Worm (Caenorhabditis elegans): ENCODE results near the gene dnj-11.

dnj-11 gene

DNA sequence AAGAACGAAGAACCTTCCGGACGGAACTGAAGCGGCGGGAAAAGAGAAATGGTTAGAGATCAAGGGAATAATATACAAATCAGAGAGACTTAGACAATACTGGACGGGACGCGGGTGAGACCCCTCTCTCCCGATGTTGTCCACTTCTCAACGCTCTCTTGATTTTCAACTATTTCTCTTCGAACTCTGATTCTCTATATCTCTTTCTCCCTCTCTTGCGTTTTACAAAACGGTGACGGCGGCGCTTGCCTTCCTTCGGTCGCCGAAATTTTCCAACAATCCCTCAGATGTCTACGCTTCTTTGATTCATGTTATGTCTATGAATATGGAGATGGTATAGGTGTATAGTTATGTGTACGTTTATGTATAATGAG is 9.0 kb upstream of the dnj-11 start (continued):
- TF ChIP-seq hlh-4 (tag; optimal IDR thresholded peaks at IDR 0.05), result no peak
- no peak for TF ChIP-seq pax-3 (tag; optimal IDR thresholded peaks at IDR 0.05)
- no peak for TF ChIP-seq F16B12.6 (tag; optimal IDR thresholded peaks at IDR 0.05)
- peak; percentile 2 to 13 (median 7) for TF ChIP-seq ceh-82 (tag; optimal IDR thresholded peaks at IDR 0.05)
- no peak for TF ChIP-seq snpc-4 (tag; optimal IDR thresholded peaks at IDR 0.05)
- peak; percentile 49 for TF ChIP-seq C16A3.4 (tag; optimal IDR thresholded peaks at IDR 0.05)
- no peak for TF ChIP-seq ama-1 (optimal IDR thresholded peaks at IDR 0.05)
- TF ChIP-seq elt-2 (tag; optimal IDR thresholded peaks at IDR 0.05), result no peak
- no peak for TF ChIP-seq sptf-1 (tag; optimal IDR thresholded peaks at IDR 0.05)

DNA sequence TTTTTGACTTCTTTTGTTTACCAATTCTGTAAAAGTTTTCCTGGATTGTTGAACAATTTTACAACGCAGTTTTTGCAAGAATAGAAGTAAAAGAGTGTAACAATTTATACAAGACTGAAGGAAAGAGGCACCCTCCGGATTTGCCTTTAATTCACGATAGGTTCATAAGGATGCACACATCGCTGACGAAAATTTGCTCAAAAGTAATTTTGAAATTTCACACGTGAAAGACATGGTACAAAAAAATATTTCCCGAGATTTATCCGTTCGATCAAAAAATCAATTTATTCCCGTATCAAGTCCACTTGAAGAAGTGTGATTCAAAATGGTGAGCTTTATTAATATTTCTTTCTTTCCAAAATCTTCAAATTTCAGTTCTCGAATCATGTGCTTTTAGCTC is 7.8 kb upstream of the dnj-11 start, which contains the start of gene C43G2.3:
C43G2.3 (plus strand) TSS at position 301 of the 400 bp plus-strand sequence.
- TF ChIP-seq lin-39 (tag; optimal IDR thresholded peaks at IDR 0.05) (no peak), nhr-11 (tag; optimal IDR thresholded peaks at IDR 0.05) (no peak), fkh-10 (GFP tag; optimal IDR thresholded peaks at IDR 0.05) (no peak), fkh-8 (tag; optimal IDR thresholded peaks at IDR 0.05) (no peak)

DNA sequence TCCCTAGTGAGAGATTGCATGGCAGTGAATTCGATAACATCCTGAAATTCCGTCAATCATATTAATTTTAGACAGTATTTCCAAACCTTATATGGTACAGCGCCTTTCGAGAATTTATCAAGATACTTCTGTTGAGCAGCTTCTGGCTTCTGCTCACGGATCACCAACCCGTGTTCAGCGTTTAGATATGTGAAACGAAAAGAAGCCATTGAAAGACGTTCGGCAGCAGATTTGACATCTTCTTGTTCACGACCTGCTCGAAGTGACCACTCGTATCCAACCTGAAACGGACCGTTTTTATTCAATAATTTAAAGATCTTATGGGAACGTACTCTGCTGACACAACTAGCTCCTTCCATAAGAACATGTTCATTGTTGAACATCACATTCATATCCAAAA is 4.0 kb upstream of the dnj-11 start:
- TF ChIP-seq snu-23 (GFP tag; optimal IDR thresholded peaks at IDR 0.05), result no peak
- no peak for TF ChIP-seq unc-30 (tag; optimal IDR thresholded peaks at IDR 0.05)
- no peak for TF ChIP-seq nhr-85 (tag)
- no peak for TF ChIP-seq lin-39 (tag; optimal IDR thresholded peaks at IDR 0.05)
- TF ChIP-seq unc-86 (tag; optimal IDR thresholded peaks at IDR 0.05), result no peak
- TF ChIP-seq efl-1 (optimal IDR thresholded peaks at IDR 0.05), result no peak
- TF ChIP-seq efl-1 (GFP tag; optimal IDR thresholded peaks at IDR 0.05 in 1 of 2), result no peak
- TF ChIP-seq lin-15B (tag; optimal IDR thresholded peaks at IDR 0.05), result no peak
- no peak for TF ChIP-seq ceh-63 (GFP tag; optimal IDR thresholded peaks at IDR 0.05)
- no peak for TF ChIP-seq F16B12.6 (tag; optimal IDR thresholded peaks at IDR 0.05)
- no peak for TF ChIP-seq tbx-2 (tag; optimal IDR thresholded peaks at IDR 0.05)
- no peak for TF ChIP-seq jun-1 (tag; optimal IDR thresholded peaks at IDR 0.05)
- TF ChIP-seq grh-1 (GFP tag; IDR thresholded peaks at IDR 0.05), result no peak
- TF ChIP-seq sup-37 (GFP tag; optimal IDR thresholded peaks at IDR 0.05), result no peak
- no peak for TF ChIP-seq skn-1 (tag; optimal IDR thresholded peaks at IDR 0.05)
- TF ChIP-seq fkh-8 (tag; optimal IDR thresholded peaks at IDR 0.05), result no peak
- TF ChIP-seq alr-1 (tag; optimal IDR thresholded peaks at IDR 0.05; ENCODE audit: borderline replicate concordance), result no peak
- TF ChIP-seq irx-1 (tag; optimal IDR thresholded peaks at IDR 0.05), result no peak
- no peak for TF ChIP-seq elt-2 (tag; optimal IDR thresholded peaks at IDR 0.05)
- TF ChIP-seq elt-3 (tag; optimal IDR thresholded peaks at IDR 0.05), result no peak

DNA sequence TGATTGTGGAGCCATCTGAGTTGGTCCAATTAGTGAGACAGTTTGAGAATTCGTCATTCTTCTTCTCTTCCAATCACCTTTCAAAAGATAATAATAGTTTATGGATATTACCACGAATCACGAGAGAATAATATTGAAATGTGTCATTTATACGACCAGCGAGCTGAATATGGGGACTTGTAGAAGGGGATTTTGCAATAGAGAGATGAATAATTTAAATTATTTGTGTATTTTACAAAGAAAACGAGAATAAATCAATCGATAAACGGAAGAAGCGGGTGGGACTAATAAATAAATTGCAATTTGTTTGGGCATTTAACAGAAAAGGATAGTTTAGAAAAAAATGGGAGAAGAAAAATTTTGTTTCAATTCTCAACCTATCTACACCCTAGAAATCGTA is 3.1 kb upstream of the dnj-11 start, which contains the start of gene odr-8:
odr-8 (minus strand) TSS at position 101 of the 400 bp plus-strand sequence.
- TF ChIP-seq hlh-4 (tag; optimal IDR thresholded peaks at IDR 0.05), result no peak
- no peak for TF ChIP-seq pax-3 (tag; optimal IDR thresholded peaks at IDR 0.05)
- TF ChIP-seq fos-1 (tag; optimal IDR thresholded peaks at IDR 0.05), result no peak
- TF ChIP-seq sox-4 (tag; optimal IDR thresholded peaks at IDR 0.05), result no peak
- TF ChIP-seq nhr-12 (tag; optimal IDR thresholded peaks at IDR 0.05), result no peak
- no peak for TF ChIP-seq nhr-47 (tag; optimal IDR thresholded peaks at IDR 0.05)
- no peak for TF ChIP-seq fkh-8 (tag; optimal IDR thresholded peaks at IDR 0.05)
- no peak for TF ChIP-seq unc-130 (tag; optimal IDR thresholded peaks at IDR 0.05)

DNA sequence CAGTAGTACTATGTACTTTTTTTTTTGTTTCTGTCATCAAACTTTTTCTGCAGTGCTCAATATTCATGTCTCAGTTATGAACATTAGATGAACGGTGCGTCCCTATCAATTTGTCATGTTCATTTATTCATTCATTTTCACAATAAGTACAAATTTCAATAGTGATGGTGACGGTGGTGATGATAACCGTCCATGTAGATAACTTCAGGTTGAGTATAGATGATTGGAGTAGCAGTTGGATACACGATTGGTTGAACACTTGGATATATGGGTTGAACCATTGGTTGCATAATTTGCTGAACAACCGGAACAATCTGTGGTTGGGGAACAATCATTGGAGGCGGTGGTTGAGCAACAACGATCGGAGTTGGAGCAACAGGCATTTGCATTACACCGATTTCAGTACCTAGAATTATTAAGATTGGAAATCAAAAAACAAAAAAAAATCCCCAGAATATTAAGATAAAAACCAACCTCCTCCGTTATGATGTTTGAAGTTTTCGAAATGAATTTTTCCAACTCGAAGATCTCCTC is 2.5 kb downstream of the dnj-11 start:
- TF ChIP-seq tlp-1 (tag; optimal IDR thresholded peaks at IDR 0.05) (no peak), unc-130 (tag; optimal IDR thresholded peaks at IDR 0.05) (no peak), snpc-4 (tag; optimal IDR thresholded peaks at IDR 0.05) (no peak), nhr-47 (tag; optimal IDR thresholded peaks at IDR 0.05) (no peak), nhr-28 (tag; optimal IDR thresholded peaks at IDR 0.05) (no peak), lin-35 (GFP tag; optimal IDR thresholded peaks at IDR 0.05) (no peak), nhr-71 (tag; optimal IDR thresholded peaks at IDR 0.05) (no peak), aha-1 (tag; optimal IDR thresholded peaks at IDR 0.05) (no peak)
